Fruit fly (Drosophila melanogaster): ENCODE data around the gene CG3982.

The CG3982 gene

dm6 chr3L:9372278-9372975 lies 44.8 kb downstream of the CG3982 start, which contains the start of the genes Hsp67Bc, CG4456 and Hsp22 (continued):
- TF ChIP-seq dm (GFP tag; optimal IDR thresholded peaks at IDR 0.05) (no peak), CG11560 (tag; IDR thresholded peaks at IDR 0.05) (no peak), CG8290 (GFP tag; optimal IDR thresholded peaks at IDR 0.05) (no peak), CG8290 (tag; optimal IDR thresholded peaks at IDR 0.05) (peak in 1 of 2 experiments; percentile 33), chm (GFP tag; IDR thresholded peaks at IDR 0.05) (no peak), tup (GFP tag; optimal IDR thresholded peaks at IDR 0.05) (no peak), CG15696 (tag; optimal IDR thresholded peaks at IDR 0.05) (no peak), CG31441 (GFP tag; IDR thresholded peaks at IDR 0.05) (no peak), GATAe (GFP tag; conservative IDR thresholded peaks at IDR 0.05) (no peak), CG16815 (GFP tag; optimal IDR thresholded peaks at IDR 0.05) (no peak), hth (optimal IDR thresholded peaks at IDR 0.05) (no peak), CG11696 (GFP tag; IDR thresholded peaks at IDR 0.05) (no peak), CG34224 (GFP tag; IDR thresholded peaks at IDR 0.05; ENCODE audit: partially characterized antibody) (0 out of 3 replicates have a peak, but pooled peaks have one; percentile 35), gsb-n (tag; optimal IDR thresholded peaks at IDR 0.05) (no peak), al (GFP tag; IDR thresholded peaks at IDR 0.05) (no peak), fu2 (GFP tag; optimal IDR thresholded peaks at IDR 0.05) (no peak), CG13624 (GFP tag; optimal IDR thresholded peaks at IDR 0.05) (no peak), peb (GFP tag; IDR thresholded peaks at IDR 0.05) (no peak), fd96Cb (tag; optimal IDR thresholded peaks at IDR 0.05) (no peak), Oli (tag; optimal IDR thresholded peaks at IDR 0.05) (no peak), sens-2 (GFP tag; IDR thresholded peaks at IDR 0.05) (no peak), CG18476 (GFP tag; optimal IDR thresholded peaks at IDR 0.05) (no peak), mld (GFP tag; IDR thresholded peaks at IDR 0.05; ENCODE audit: partially characterized antibody) (no peak), vvl (GFP tag; IDR thresholded peaks at IDR 0.05) (0 out of 2 replicates have a peak, but pooled peaks have one; percentile 12), Dbx (GFP tag; IDR thresholded peaks at IDR 0.05) (no peak), ci (GFP tag; IDR thresholded peaks at IDR 0.05) (0 out of 3 replicates have a peak, but pooled peaks have one; percentile 51), CG10366 (GFP tag; IDR thresholded peaks at IDR 0.05) (no peak), CG6765 (GFP tag; optimal IDR thresholded peaks at IDR 0.05) (no peak), CG10543 (GFP tag; optimal IDR thresholded peaks at IDR 0.05) (no peak), Deaf1 (tag; optimal IDR thresholded peaks at IDR 0.05) (peak; percentile 20), CG9817 (tag; optimal IDR thresholded peaks at IDR 0.05) (no peak), CG14710 (tag; optimal IDR thresholded peaks at IDR 0.05) (no peak), Sry-δ (GFP tag; optimal IDR thresholded peaks at IDR 0.05) (no peak), bab2 (GFP tag; optimal IDR thresholded peaks at IDR 0.05) (no peak), Atf6 (GFP tag; IDR thresholded peaks at IDR 0.05) (no peak), C15 (GFP tag; IDR thresholded peaks at IDR 0.05) (no peak), CG10431 (GFP tag; optimal IDR thresholded peaks at IDR 0.05) (no peak), CG11085 (GFP tag; IDR thresholded peaks at IDR 0.05) (0 out of 2 replicates have a peak, but pooled peaks have one; percentile 7), Aef1 (GFP tag; IDR thresholded peaks at IDR 0.05) (no peak), CG6689 (GFP tag; IDR thresholded peaks at IDR 0.05) (no peak), ab (GFP tag; optimal IDR thresholded peaks at IDR 0.05) (no peak), ash1 (GFP tag; optimal IDR thresholded peaks at IDR 0.05) (no peak), Fer2 (tag; optimal IDR thresholded peaks at IDR 0.05) (no peak), unpg (GFP tag; optimal IDR thresholded peaks at IDR 0.05) (no peak), CG6854 (GFP tag; optimal IDR thresholded peaks at IDR 0.05) (no peak), Med (GFP tag) (peak; percentile 74), NC2β (GFP tag; optimal IDR thresholded peaks at IDR 0.05) (no peak), cg (GFP tag; optimal IDR thresholded peaks at IDR 0.05) (no peak), Abd-B (GFP tag; optimal IDR thresholded peaks at IDR 0.05) (no peak), slp2 (GFP tag; optimal IDR thresholded peaks at IDR 0.05) (no peak), CG13424 (tag; optimal IDR thresholded peaks at IDR 0.05) (no peak)

Data from whole organism, embryonic.